Worm (Caenorhabditis elegans) whole organism, L2 larva: ENCODE measurements around the gene VF13D12L.3.
A peak's percentile ranks its signal among the peaks of the same experiment; 100 is the strongest.

ENCODE experiments used
- C34F6.9 ChIP-seq: fragments of 150-350 bp; optimal IDR thresholded peaks from 2 replicates; lab custom pipeline; 2014; ENCODE audit warnings: missing biosample characterization, missing genetic modification characterization
- F13H6.1 ChIP-seq: sonication (generic microtip); optimal IDR thresholded peaks from 2 replicates; lab custom pipeline; 2016; ENCODE audit warnings: missing genetic modification characterization, missing compliant biosample characterization
- R02D3.7 ChIP-seq: fragments of 150-350 bp; optimal IDR thresholded peaks from 2 replicates; lab custom pipeline; 2014; ENCODE audit warnings: missing biosample characterization, missing genetic modification characterization
- Y55F3AM.14 ChIP-seq: fragments of 200-800 bp; sonication (Bioruptor generic); optimal IDR thresholded peaks from 2 replicates; lab custom pipeline; 2018; ENCODE audit warnings: mild to moderate bottlenecking, missing genetic modification characterization, missing compliant biosample characterization
- ama-1 ChIP-seq: fragments of 150-350 bp; optimal IDR thresholded peaks from 2 replicates; lab custom pipeline; 2018; ENCODE audit warnings: inconsistent platforms
- blmp-1 ChIP-seq: sonication (generic microtip); optimal IDR thresholded peaks from 2 replicates; lab custom pipeline; 2017; ENCODE audit warnings: missing genetic modification characterization, mild to moderate bottlenecking, missing compliant biosample characterization, antibody characterized with exemption, moderate library complexity; ENCODE audit not compliant: insufficient read depth
- ceh-16 ChIP-seq: fragments of 150-350 bp; optimal IDR thresholded peaks from 2 replicates; lab custom pipeline; 2014; ENCODE audit warnings: missing biosample characterization, missing genetic modification characterization
- ceh-82 ChIP-seq: fragments of 150-350 bp; optimal IDR thresholded peaks from 2 replicates; lab custom pipeline; 2014; ENCODE audit warnings: missing biosample characterization, missing genetic modification characterization
- elt-1 ChIP-seq: fragments of 150-350 bp; optimal IDR thresholded peaks from 2 replicates; lab custom pipeline; 2014; ENCODE audit warnings: missing biosample characterization, missing genetic modification characterization
- elt-3 ChIP-seq: sonication (generic microtip); optimal IDR thresholded peaks from 2 replicates; lab custom pipeline; 2017; ENCODE audit warnings: missing biosample characterization, missing genetic modification characterization
- fos-1 ChIP-seq: fragments of 150-350 bp; optimal IDR thresholded peaks from 2 replicates; lab custom pipeline; 2014; ENCODE audit warnings: missing biosample characterization, missing genetic modification characterization
- gmeb-1 ChIP-seq: fragments of 150-350 bp; optimal IDR thresholded peaks from 2 replicates; lab custom pipeline; 2014; ENCODE audit warnings: missing biosample characterization, missing genetic modification characterization
- lin-11 ChIP-seq: fragments of 150-350 bp; sonication (generic microtip); optimal IDR thresholded peaks from 2 replicates; lab custom pipeline; 2014; ENCODE audit warnings: missing biosample characterization, missing genetic modification characterization, inconsistent platforms, mixed read lengths
- lin-39 ChIP-seq: fragments of 150-350 bp; optimal IDR thresholded peaks from 2 replicates; lab custom pipeline; 2014; ENCODE audit warnings: missing biosample characterization, missing genetic modification reagents, missing genetic modification characterization
- lsy-2 ChIP-seq, 2 experiments: fragments of 150-350 bp in 1 of 2; sonication (generic microtip) in 1 of 2; optimal IDR thresholded peaks; 2 replicates each; lab custom pipeline; 2014 to 2017; ENCODE audit warnings: missing biosample characterization in 2 of 2, missing genetic modification characterization in 2 of 2
- mdl-1 ChIP-seq, 2 experiments: fragments of 150-350 bp in 1 of 2; sonication (generic microtip) in 1 of 2; optimal IDR thresholded peaks; 2 replicates each; lab custom pipeline; 2017; ENCODE audit warnings: missing biosample characterization in 2 of 2, missing genetic modification characterization in 2 of 2
- nhr-12 ChIP-seq: fragments of 150-350 bp; optimal IDR thresholded peaks from 2 replicates; lab custom pipeline; 2014; ENCODE audit warnings: missing biosample characterization, missing genetic modification characterization
- nhr-21 ChIP-seq: fragments of 150-350 bp; optimal IDR thresholded peaks from 2 replicates; lab custom pipeline; 2014; ENCODE audit warnings: missing biosample characterization, missing genetic modification characterization
- nhr-23 ChIP-seq: fragments of 150-350 bp; optimal IDR thresholded peaks from 2 replicates; lab custom pipeline; 2014; ENCODE audit warnings: missing biosample characterization, missing genetic modification reagents, missing genetic modification characterization
- nhr-237 ChIP-seq: fragments of 150-350 bp; optimal IDR thresholded peaks from 2 replicates; lab custom pipeline; 2014; ENCODE audit warnings: missing biosample characterization, missing genetic modification characterization
- nhr-25 ChIP-seq: fragments of 150-350 bp; sonication (generic microtip); optimal IDR thresholded peaks from 3 replicates; lab custom pipeline; 2014; ENCODE audit warnings: missing biosample characterization, missing genetic modification characterization
- nhr-77 ChIP-seq: fragments of 150-350 bp; optimal IDR thresholded peaks from 2 replicates; lab custom pipeline; 2014; ENCODE audit warnings: missing biosample characterization, missing genetic modification characterization
- peb-1 ChIP-seq: fragments of 150-350 bp; optimal IDR thresholded peaks from 2 replicates; lab custom pipeline; 2014; ENCODE audit warnings: missing biosample characterization, missing genetic modification characterization
- sem-4 ChIP-seq: fragments of 150-350 bp; optimal IDR thresholded peaks from 2 replicates; lab custom pipeline; 2014; ENCODE audit warnings: missing biosample characterization, missing genetic modification reagents, missing genetic modification characterization
- sma-9 ChIP-seq, 2 experiments: fragments of 150-350 bp in 1 of 2; sonication (generic microtip) in 1 of 2; optimal IDR thresholded peaks; 2 replicates each; lab custom pipeline; 2014 to 2016; ENCODE audit warnings: missing genetic modification characterization in 2 of 2, mild to moderate bottlenecking in 1 of 2, missing biosample characterization in 1 of 2, missing compliant biosample characterization in 1 of 2, missing genetic modification reagents in 1 of 2, moderate library complexity in 1 of 2
- snpc-4 ChIP-seq: fragments of 150-350 bp; optimal IDR thresholded peaks from 2 replicates; lab custom pipeline; 2014; ENCODE audit warnings: missing biosample characterization, missing genetic modification characterization
- unc-55 ChIP-seq: fragments of 150-350 bp; sonication (generic microtip); optimal IDR thresholded peaks from 3 replicates; lab custom pipeline; 2014; ENCODE audit warnings: missing biosample characterization, missing genetic modification reagents, missing genetic modification characterization
- unc-62 ChIP-seq: fragments of 150-350 bp; optimal IDR thresholded peaks from 2 replicates; lab custom pipeline; 2014; ENCODE audit warnings: missing biosample characterization, missing genetic modification reagents, missing genetic modification characterization
- zag-1 ChIP-seq: fragments of 150-350 bp; optimal IDR thresholded peaks from 2 replicates; lab custom pipeline; 2014; ENCODE audit warnings: missing biosample characterization, missing genetic modification characterization
- ztf-1 ChIP-seq: fragments of 200-800 bp; sonication (Bioruptor generic); conservative IDR thresholded peaks from 2 replicates; pipeline ENCODE4 v1.3.6; 2022; ENCODE audit warnings: missing genetic modification characterization, missing compliant biosample characterization
- ztf-11 ChIP-seq: sonication (generic microtip); optimal IDR thresholded peaks from 2 replicates; lab custom pipeline; 2017; ENCODE audit warnings: missing biosample characterization, missing genetic modification characterization
- ztf-4 ChIP-seq: fragments of 150-350 bp; optimal IDR thresholded peaks from 2 replicates; lab custom pipeline; 2014; ENCODE audit warnings: missing biosample characterization, missing genetic modification characterization

VF13D12L.3 gene

DNA sequence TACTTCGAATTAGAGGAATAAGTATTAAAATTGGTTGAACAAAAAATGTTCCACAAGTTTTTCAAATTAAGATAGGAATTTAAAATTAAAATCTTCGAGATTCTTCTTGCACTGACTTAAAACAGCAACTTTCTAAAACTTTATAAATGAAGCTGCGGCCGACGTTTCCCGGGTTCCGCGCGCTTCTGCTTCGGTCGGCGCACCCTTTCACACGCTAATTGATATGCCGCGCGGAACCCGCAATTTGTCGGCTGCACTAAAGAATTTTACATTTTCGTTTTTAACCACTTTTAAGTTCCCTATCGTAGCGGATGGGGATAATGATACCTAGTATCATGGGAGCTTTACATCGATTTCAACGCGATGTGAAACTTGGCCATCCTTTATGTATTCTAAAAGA, 8.9 kb downstream of the VF13D12L.3 start:
- TF ChIP-seq sem-4, result no peak
- peak; percentile 37 for TF ChIP-seq snpc-4 (tag; lab: Kevin White, UChicago)
- TF ChIP-seq, all 48 proteins: peak for 1

ce11 chrII:11719533-11719932, 13.7 kb downstream of the VF13D12L.3 start:
- peak in 1 of 2 experiments; percentile 38 for TF ChIP-seq lsy-2 (tag; optimal IDR thresholded peaks at IDR 0.05; lab: Kevin White, UChicago)
- no peak for TF ChIP-seq fos-1 (tag; lab: Kevin White, UChicago)

DNA sequence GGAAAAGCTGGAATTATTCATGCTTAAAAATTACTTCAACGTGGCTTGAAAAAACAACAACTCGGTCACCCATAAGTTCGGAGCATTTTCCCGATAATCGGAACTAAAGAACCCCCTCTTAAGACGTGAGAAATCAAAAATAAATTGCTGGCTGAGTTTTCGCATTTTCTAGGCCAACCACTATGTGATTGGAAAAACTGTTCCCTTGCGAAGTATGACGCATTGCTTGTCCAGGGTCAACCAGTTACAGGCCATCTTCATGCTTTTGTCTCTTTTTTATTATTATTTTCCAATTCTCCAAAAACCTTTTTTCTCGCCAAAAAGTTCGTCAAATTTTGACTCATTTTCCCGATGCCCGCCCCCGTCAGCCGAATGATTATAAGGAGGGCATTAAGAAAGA, 14.3 kb downstream of the VF13D12L.3 start, which contains the start of gene F13D12.3:
F13D12.3 (plus strand) TSS at position 301 of the 400 bp plus-strand sequence.
- TF ChIP-seq blmp-1 (tag; lab: Kevin White, UChicago) (no peak), snpc-4 (tag; lab: Kevin White, UChicago) (no peak), nhr-25 (no peak), mdl-1 (tag; optimal IDR thresholded peaks at IDR 0.05; lab: Kevin White, UChicago) (no peak), elt-1 (tag; lab: Kevin White, UChicago) (no peak), C34F6.9 (tag; lab: Kevin White, UChicago) (no peak), gmeb-1 (tag; lab: Kevin White, UChicago) (no peak), elt-3 (tag; lab: Kevin White, UChicago) (no peak), ztf-4 (tag; lab: Kevin White, UChicago) (no peak), nhr-77 (tag; lab: Kevin White, UChicago) (no peak), zag-1 (tag; lab: Kevin White, UChicago) (no peak), nhr-23 (tag; lab: Kevin White, UChicago) (no peak), ztf-11 (tag; lab: Kevin White, UChicago) (no peak)

- TF ChIP-seq ama-1 (lab: Kevin White, UChicago), result no peak
- TF ChIP-seq R02D3.7 (tag; lab: Kevin White, UChicago), result no peak
- no peak for TF ChIP-seq unc-55 (GFP tag; lab: Kevin White, UChicago)
- TF ChIP-seq gmeb-1 (tag; lab: Kevin White, UChicago), result no peak
- TF ChIP-seq ztf-11 (tag; lab: Kevin White, UChicago), result no peak
- no peak for TF ChIP-seq sem-4
- no peak for TF ChIP-seq zag-1 (tag; lab: Kevin White, UChicago)
- TF ChIP-seq sma-9 (GFP tag; optimal IDR thresholded peaks at IDR 0.05; lab: Kevin White, UChicago), result no peak
- TF ChIP-seq sma-9 (tag; optimal IDR thresholded peaks at IDR 0.05; lab: Kevin White, UChicago), result no peak
Measured at ce11 chrII:11720819-11721218, 15.0 kb downstream of the VF13D12L.3 start.

DNA sequence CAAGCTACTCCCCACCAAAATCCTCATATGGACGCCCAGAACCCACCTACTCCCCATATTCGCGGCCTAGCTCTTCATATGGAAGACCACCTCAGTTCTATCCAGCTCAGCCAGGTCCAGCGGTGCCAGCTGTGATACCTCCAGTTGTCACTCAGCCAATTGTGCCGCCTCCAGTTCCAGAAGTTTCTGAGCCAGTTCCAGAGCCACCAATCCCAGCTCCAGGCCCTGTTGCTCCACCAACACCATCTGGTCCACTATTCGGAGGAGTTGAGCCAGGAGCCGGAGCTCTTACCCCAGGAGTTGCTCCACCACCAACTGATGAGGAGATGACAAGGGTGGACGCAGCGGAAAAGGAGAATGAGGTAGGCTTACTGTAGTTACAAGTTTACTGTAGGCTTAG, 15.8 kb downstream of the VF13D12L.3 start:
- TF ChIP-seq snpc-4 (tag; lab: Kevin White, UChicago) (no peak), ztf-4 (tag; lab: Kevin White, UChicago) (no peak), lin-39 (tag; lab: Kevin White, UChicago) (no peak), unc-62 (no peak), ceh-82 (tag; lab: Kevin White, UChicago) (no peak), ama-1 (lab: Kevin White, UChicago) (no peak), sma-9 (GFP tag; optimal IDR thresholded peaks at IDR 0.05; lab: Kevin White, UChicago) (no peak), sma-9 (tag; optimal IDR thresholded peaks at IDR 0.05; lab: Kevin White, UChicago) (no peak), Y55F3AM.14 (GFP tag; lab: Kevin White, UChicago) (no peak), F13H6.1 (no peak), nhr-12 (tag; lab: Kevin White, UChicago) (no peak), ceh-16 (no peak), nhr-237 (tag; lab: Kevin White, UChicago) (no peak)

ce11 chrII:11722164-11722563, 16.4 kb downstream of the VF13D12L.3 start:
- TF ChIP-seq peb-1 (tag; lab: Kevin White, UChicago) (no peak), lsy-2 (tag; optimal IDR thresholded peaks at IDR 0.05; lab: Kevin White, UChicago) (peak in 1 of 2 experiments; percentile 23), nhr-77 (tag; lab: Kevin White, UChicago) (no peak), C34F6.9 (tag; lab: Kevin White, UChicago) (peak; percentile 40), nhr-21 (tag; lab: Kevin White, UChicago) (no peak), ztf-1 (no peak), lin-11 (peak; percentile 7)
